Fruit fly (Drosophila melanogaster): ENCODE measurements around the gene CG4914.

dm6 chr3L:14661567-14662258, 16.2 kb downstream of the CG4914 start:
- no peak for TF ChIP-seq gl (tag; optimal IDR thresholded peaks at IDR 0.05)
- no peak for TF ChIP-seq D1 (tag; optimal IDR thresholded peaks at IDR 0.05)
- TF ChIP-seq CG4496 (GFP tag; IDR thresholded peaks at IDR 0.05): no peak
- TF ChIP-seq CG17806 (tag; optimal IDR thresholded peaks at IDR 0.05): no peak
- TF ChIP-seq EcR (GFP tag; optimal IDR thresholded peaks at IDR 0.05): no peak
- TF ChIP-seq fd96Ca (GFP tag; IDR thresholded peaks at IDR 0.05): 0 out of 3 replicates have a peak, but pooled peaks have one; percentile 33
- TF ChIP-seq CG14655 (GFP tag; optimal IDR thresholded peaks at IDR 0.05): no peak
- peak; percentile 8 for TF ChIP-seq CG15710 (tag; optimal IDR thresholded peaks at IDR 0.05)
- TF ChIP-seq CG13204 (GFP tag; optimal IDR thresholded peaks at IDR 0.05): no peak
- TF ChIP-seq Snoo (tag; optimal IDR thresholded peaks at IDR 0.05): peak; percentile 17
